Worm (Caenorhabditis elegans) whole organism, early embryonic: ENCODE results near the gene ddx-19.

Source experiments
- B0310.2 ChIP-seq: sonication (generic microtip); optimal IDR thresholded peaks from 2 replicates; lab custom pipeline; 2016; ENCODE audit warnings: mild to moderate bottlenecking, missing genetic modification characterization, missing compliant biosample characterization
- F13C5.2 ChIP-seq: sonication (generic microtip); optimal IDR thresholded peaks from 2 replicates; lab custom pipeline; 2017; ENCODE audit warnings: mild to moderate bottlenecking, missing genetic modification characterization, inconsistent platforms, missing compliant biosample characterization
- aly-1 ChIP-seq: sonication (generic microtip); optimal IDR thresholded peaks from 2 replicates; lab custom pipeline; 2016; ENCODE audit warnings: missing genetic modification characterization, missing compliant biosample characterization
- ama-1 ChIP-seq: fragments of 150-350 bp; optimal IDR thresholded peaks from 2 replicates; lab custom pipeline; 2014
- ceh-13 ChIP-seq: fragments of 200-800 bp; sonication (Bioruptor generic); optimal IDR thresholded peaks from 2 replicates; lab custom pipeline; 2018; ENCODE audit warnings: mild to moderate bottlenecking, missing genetic modification characterization, missing compliant biosample characterization
- ceh-36 ChIP-seq: sonication (generic microtip); optimal IDR thresholded peaks from 2 replicates; lab custom pipeline; 2016; ENCODE audit warnings: missing genetic modification characterization, inconsistent platforms, missing compliant biosample characterization
- ets-7 ChIP-seq: sonication (generic microtip); optimal IDR thresholded peaks from 2 replicates; lab custom pipeline; 2016; ENCODE audit warnings: missing genotype, missing genetic modification characterization, missing compliant biosample characterization
- flt-1 ChIP-seq: fragments of 200-800 bp; sonication (Bioruptor generic); IDR thresholded peaks from 2 replicates; pipeline ENCODE4 v1.3.6; 2022; ENCODE audit warnings: missing genetic modification characterization, missing compliant biosample characterization
- hmbx-1 ChIP-seq: sonication (generic microtip); optimal IDR thresholded peaks from 2 replicates; lab custom pipeline; 2016; ENCODE audit warnings: mild to moderate bottlenecking, missing genetic modification characterization, missing compliant biosample characterization
- hmg-4 ChIP-seq: fragments of 200-800 bp; sonication (Bioruptor generic); optimal IDR thresholded peaks from 2 replicates; lab custom pipeline; 2018; ENCODE audit warnings: mild to moderate bottlenecking, missing genetic modification characterization, missing compliant biosample characterization
- hnd-1 ChIP-seq: sonication (generic microtip); optimal IDR thresholded peaks from 2 replicates; lab custom pipeline; 2016; ENCODE audit warnings: missing genetic modification characterization, missing compliant biosample characterization
- pes-1 ChIP-seq: fragments of 200-800 bp; sonication (Bioruptor generic); IDR thresholded peaks from 2 replicates; pipeline ENCODE4 v1.3.6; 2022; ENCODE audit warnings: missing genetic modification reagents, missing genetic modification characterization, missing compliant biosample characterization
- scrt-1 ChIP-seq: fragments of 200-800 bp; sonication (Bioruptor generic); IDR thresholded peaks from 2 replicates; pipeline ENCODE4 v1.3.6; 2022; ENCODE audit warnings: missing genetic modification characterization, missing compliant biosample characterization
- sea-1 ChIP-seq: fragments of 200-800 bp; sonication (Bioruptor generic); conservative IDR thresholded peaks from 2 replicates; pipeline ENCODE4 v1.3.6; 2022; ENCODE audit warnings: missing genetic modification characterization, missing compliant biosample characterization
- tbx-11 ChIP-seq: fragments of 200-800 bp; sonication (Bioruptor generic); IDR thresholded peaks from 2 replicates; pipeline ENCODE4 v1.3.6; 2022; ENCODE audit warnings: missing genetic modification characterization, missing compliant biosample characterization
- tbx-37 ChIP-seq: fragments of 200-800 bp; sonication (Bioruptor generic); conservative IDR thresholded peaks from 2 replicates; pipeline ENCODE4 v1.3.6; 2022; ENCODE audit warnings: missing genetic modification reagents, missing genetic modification characterization, missing compliant biosample characterization
- tra-4 ChIP-seq: sonication (generic microtip); optimal IDR thresholded peaks from 2 replicates; lab custom pipeline; 2017; ENCODE audit warnings: missing genetic modification characterization, missing compliant biosample characterization

Gene ddx-19

ce11 chrII:8853238-8853637, 31.5 kb upstream of the ddx-19 start:
- TF ChIP-seq ceh-13, result no peak
- no peak for TF ChIP-seq B0310.2 (tag; lab: Kevin White, UChicago)
- TF ChIP-seq sea-1 (GFP tag; lab: Robert Waterston, UW), result no peak
- no peak for TF ChIP-seq ets-7 (tag; lab: Kevin White, UChicago)

ce11 chrII:8853960-8854359, 30.7 kb upstream of the ddx-19 start:
- TF ChIP-seq F13C5.2 (tag; lab: Kevin White, UChicago), result no peak
- no peak for TF ChIP-seq sea-1 (GFP tag; lab: Robert Waterston, UW)
- no peak for TF ChIP-seq ets-7 (tag; lab: Kevin White, UChicago)
- TF ChIP-seq flt-1 (GFP tag; lab: Robert Waterston, UW), result no peak
- no peak for TF ChIP-seq ceh-13
- TF ChIP-seq tbx-37 (GFP tag; lab: Robert Waterston, UW), result no peak
- no peak for TF ChIP-seq B0310.2 (tag; lab: Kevin White, UChicago)
- no peak for TF ChIP-seq hmbx-1 (tag; lab: Kevin White, UChicago)
- no peak for TF ChIP-seq aly-1 (tag; lab: Kevin White, UChicago)
- TF ChIP-seq ama-1, result no peak
- TF ChIP-seq hmg-4 (GFP tag; lab: Kevin White, UChicago), result no peak
- TF ChIP-seq scrt-1 (GFP tag; lab: Robert Waterston, UW), result no peak

- no peak for TF ChIP-seq ets-7 (tag; lab: Kevin White, UChicago)
- no peak for TF ChIP-seq B0310.2 (tag; lab: Kevin White, UChicago)
- TF ChIP-seq tbx-37 (GFP tag; lab: Robert Waterston, UW), result no peak
Observed at ce11 chrII:8854874-8855273, 29.8 kb upstream of the ddx-19 start.

- TF ChIP-seq ets-7 (tag; lab: Kevin White, UChicago) (no peak), pes-1 (GFP tag; lab: Robert Waterston, UW) (no peak), scrt-1 (GFP tag; lab: Robert Waterston, UW) (no peak), tra-4 (no peak), hmbx-1 (tag; lab: Kevin White, UChicago) (no peak), aly-1 (tag; lab: Kevin White, UChicago) (no peak), tbx-37 (GFP tag; lab: Robert Waterston, UW) (no peak), hnd-1 (tag; lab: Kevin White, UChicago) (no peak), ama-1 (no peak), sea-1 (GFP tag; lab: Robert Waterston, UW) (no peak), ceh-36 (tag; lab: Kevin White, UChicago) (no peak), tbx-11 (no peak), ceh-13 (no peak), hmg-4 (GFP tag; lab: Kevin White, UChicago) (no peak)
Observed at ce11 chrII:8856524-8856923, 28.2 kb upstream of the ddx-19 start.

- TF ChIP-seq tbx-11 (no peak), ceh-36 (tag; lab: Kevin White, UChicago) (no peak)
Observed at ce11 chrII:8857074-8857473, 27.6 kb upstream of the ddx-19 start.

ce11 chrII:8859596-8859995, 25.1 kb upstream of the ddx-19 start, which contains the start of gene snb-6:
Gene snb-6 (minus strand): TSS chrII:8859696.
- TF ChIP-seq sea-1 (GFP tag; lab: Robert Waterston, UW), result no peak
- TF ChIP-seq hmg-4 (GFP tag; lab: Kevin White, UChicago), result no peak
- TF ChIP-seq tbx-11, result no peak
- TF ChIP-seq hnd-1 (tag; lab: Kevin White, UChicago), result no peak
- no peak for TF ChIP-seq F13C5.2 (tag; lab: Kevin White, UChicago)
- no peak for TF ChIP-seq scrt-1 (GFP tag; lab: Robert Waterston, UW)
- no peak for TF ChIP-seq flt-1 (GFP tag; lab: Robert Waterston, UW)
- no peak for TF ChIP-seq tbx-37 (GFP tag; lab: Robert Waterston, UW)
- no peak for TF ChIP-seq ets-7 (tag; lab: Kevin White, UChicago)
- TF ChIP-seq B0310.2 (tag; lab: Kevin White, UChicago), result no peak
- TF ChIP-seq ama-1, result no peak
- no peak for TF ChIP-seq hmbx-1 (tag; lab: Kevin White, UChicago)
- TF ChIP-seq ceh-36 (tag; lab: Kevin White, UChicago), result no peak
- TF ChIP-seq pes-1 (GFP tag; lab: Robert Waterston, UW), result no peak

- TF ChIP-seq ets-7 (tag; lab: Kevin White, UChicago) (no peak), flt-1 (GFP tag; lab: Robert Waterston, UW) (no peak), pes-1 (GFP tag; lab: Robert Waterston, UW) (no peak), ceh-13 (no peak)
Observed at ce11 chrII:8865078-8865477, 19.6 kb upstream of the ddx-19 start, which contains the start of gene npr-20. Gene npr-20 (minus strand): TSS chrII:8865178.

ce11 chrII:8866844-8867243, 17.9 kb upstream of the ddx-19 start:
- no peak for TF ChIP-seq aly-1 (tag; lab: Kevin White, UChicago)
- TF ChIP-seq tbx-11, result no peak
- TF ChIP-seq ceh-36 (tag; lab: Kevin White, UChicago), result no peak

- TF ChIP-seq hnd-1 (tag; lab: Kevin White, UChicago) (no peak), B0310.2 (tag; lab: Kevin White, UChicago) (no peak), aly-1 (tag; lab: Kevin White, UChicago) (no peak), ceh-13 (no peak), flt-1 (GFP tag; lab: Robert Waterston, UW) (no peak), pes-1 (GFP tag; lab: Robert Waterston, UW) (no peak), ceh-36 (tag; lab: Kevin White, UChicago) (no peak), tbx-37 (GFP tag; lab: Robert Waterston, UW) (no peak), ama-1 (no peak), sea-1 (GFP tag; lab: Robert Waterston, UW) (no peak)
Observed at ce11 chrII:8873842-8874241, 10.9 kb upstream of the ddx-19 start, which contains the start of gene T07D4.2. Gene T07D4.2 (minus strand): TSS chrII:8873942.
